Fruit fly (Drosophila melanogaster) whole organism, embryonic: ENCODE data around the gene CG31633.
A peak's percentile ranks its signal among the peaks of the same experiment; 100 is the strongest.

Experiments used
- CG12391 ChIP-seq: fragments of 200-800 bp; sonication (Bioruptor generic); optimal IDR thresholded peaks from 3 replicates; lab custom pipeline; 2018; ENCODE audit warnings: missing biosample characterization, mild to moderate bottlenecking, missing genetic modification characterization, moderate library complexity
- CG14441 ChIP-seq: fragments of 200-800 bp; sonication (Bioruptor generic); IDR thresholded peaks from 2 replicates; pipeline ENCODE4 v1.3.6; 2022; ENCODE audit warnings: missing biosample characterization, missing genetic modification characterization
- CG14667 ChIP-seq: fragments of 200-800 bp; sonication (Bioruptor generic); IDR thresholded peaks from 2 replicates; pipeline ENCODE4 v1.3.6; 2022; ENCODE audit warnings: missing biosample characterization, missing genetic modification characterization
- CG14860 ChIP-seq: fragments of 200-800 bp; sonication (Bioruptor generic); IDR thresholded peaks from 3 replicates; pipeline ENCODE4 v1.3.6; 2022; ENCODE audit warnings: missing biosample characterization, missing genetic modification characterization; ENCODE audit not compliant: partially characterized antibody
- CG1792 ChIP-seq: fragments of 200-800 bp; sonication (Bioruptor generic); optimal IDR thresholded peaks from 2 replicates; lab custom pipeline; 2016; ENCODE audit warnings: missing biosample characterization, missing genetic modification characterization
- CG18476 ChIP-seq: fragments of 200-800 bp; sonication (Bioruptor generic); optimal IDR thresholded peaks from 2 replicates; lab custom pipeline; 2016; ENCODE audit warnings: missing biosample characterization, mild to moderate bottlenecking, missing genetic modification characterization
- CG18599 ChIP-seq: fragments of 200-800 bp; sonication (Bioruptor generic); optimal IDR thresholded peaks from 3 replicates; lab custom pipeline; 2017; ENCODE audit warnings: missing biosample characterization, missing genetic modification characterization, mild to moderate bottlenecking, moderate library complexity, missing genetic modification reagents
- CG3065 ChIP-seq: fragments of 200-800 bp; sonication (Bioruptor generic); optimal IDR thresholded peaks from 2 replicates; lab custom pipeline; 2016; ENCODE audit warnings: missing biosample characterization, missing genetic modification characterization
- CG31224 ChIP-seq: fragments of 200-800 bp; sonication (Bioruptor generic); IDR thresholded peaks from 2 replicates; pipeline ENCODE4 v1.3.6; 2022; ENCODE audit warnings: missing biosample characterization, missing genetic modification characterization
- CG3281 ChIP-seq: fragments of 200-800 bp; sonication (Bioruptor generic); optimal IDR thresholded peaks from 3 replicates; lab custom pipeline; 2017; ENCODE audit warnings: missing biosample characterization, mild to moderate bottlenecking, missing genetic modification characterization
- CG3726 ChIP-seq: fragments of 200-800 bp; sonication (Bioruptor generic); IDR thresholded peaks from 3 replicates; pipeline ENCODE4, ENCODE4 v1.3.6; 2022; ENCODE audit warnings: missing biosample characterization, missing genetic modification characterization
- CG3838 ChIP-seq: fragments of 200-800 bp; sonication (Bioruptor generic); optimal IDR thresholded peaks from 3 replicates; lab custom pipeline; 2016; ENCODE audit warnings: missing biosample characterization, missing genetic modification characterization
- CG4282 ChIP-seq: fragments of 200-800 bp; sonication (Bioruptor generic); optimal IDR thresholded peaks from 2 replicates; lab custom pipeline; 2016; ENCODE audit warnings: missing biosample characterization, missing genetic modification characterization
- CG4328 ChIP-seq: fragments of 200-800 bp; sonication (Bioruptor generic); optimal IDR thresholded peaks from 3 replicates; lab custom pipeline; 2017; ENCODE audit warnings: missing biosample characterization, missing genetic modification reagents, missing genetic modification characterization
- CG4617 ChIP-seq: fragments of 200-800 bp; sonication (Bioruptor generic); optimal IDR thresholded peaks from 3 replicates; lab custom pipeline; 2016; ENCODE audit warnings: missing biosample characterization, missing genetic modification characterization, borderline replicate concordance
- CG4820 ChIP-seq: fragments of 200-800 bp; sonication (Bioruptor generic); optimal IDR thresholded peaks from 3 replicates; lab custom pipeline; 2016; ENCODE audit warnings: missing biosample characterization, missing genetic modification characterization
- CG5180 ChIP-seq: fragments of 200-800 bp; sonication (Bioruptor generic); optimal IDR thresholded peaks from 3 replicates; lab custom pipeline; 2017; ENCODE audit warnings: missing biosample characterization, missing genetic modification characterization, mild to moderate bottlenecking, moderate library complexity, missing genetic modification reagents
- CG6683 ChIP-seq: fragments of 200-800 bp; sonication (Bioruptor generic); optimal IDR thresholded peaks from 2 replicates; lab custom pipeline; 2017; ENCODE audit warnings: missing biosample characterization, mild to moderate bottlenecking, missing genetic modification characterization, missing genetic modification reagents
- CG7556 ChIP-seq: fragments of 200-800 bp; sonication (Bioruptor generic); optimal IDR thresholded peaks from 2 replicates; lab custom pipeline; 2017; ENCODE audit warnings: missing biosample characterization, mild to moderate bottlenecking, missing genetic modification characterization
- CG7786 ChIP-seq: fragments of 200-800 bp; sonication (Bioruptor generic); optimal IDR thresholded peaks from 2 replicates; lab custom pipeline; 2016; ENCODE audit warnings: missing biosample characterization, missing genetic modification characterization
- CG7928 ChIP-seq: fragments of 200-800 bp; sonication (Bioruptor generic); optimal IDR thresholded peaks from 2 replicates; lab custom pipeline; 2017; ENCODE audit warnings: missing biosample characterization, mild to moderate bottlenecking, missing genetic modification characterization
- CG9817 ChIP-seq: fragments of 200-800 bp; sonication (Bioruptor generic); optimal IDR thresholded peaks from 2 replicates; lab custom pipeline; 2018; ENCODE audit warnings: missing biosample characterization, mild to moderate bottlenecking, missing genetic modification characterization, moderate library complexity
- Elba2 ChIP-seq: fragments of 200-800 bp; sonication (Bioruptor generic); optimal IDR thresholded peaks from 3 replicates; lab custom pipeline; 2016; ENCODE audit warnings: missing biosample characterization, missing genetic modification characterization
- GATAe ChIP-seq: fragments of 200-800 bp; sonication (Bioruptor generic); conservative IDR thresholded peaks from 2 replicates; pipeline ENCODE4 v1.3.6; 2022; ENCODE audit warnings: missing biosample characterization, missing genetic modification characterization
- HHEX ChIP-seq: fragments of 200-800 bp; sonication (Bioruptor generic); optimal IDR thresholded peaks from 3 replicates; lab custom pipeline; 2017; ENCODE audit warnings: missing biosample characterization, mild to moderate bottlenecking, missing genetic modification characterization, missing genetic modification reagents
- HLHmδ ChIP-seq: fragments of 200-800 bp; sonication (Bioruptor generic); optimal IDR thresholded peaks from 2 replicates; lab custom pipeline; 2018; ENCODE audit warnings: missing biosample characterization, mild to moderate bottlenecking, missing genetic modification characterization, moderate library complexity
- Hmx ChIP-seq: fragments of 200-800 bp; sonication (Bioruptor generic); optimal IDR thresholded peaks from 2 replicates; lab custom pipeline; 2016; ENCODE audit warnings: missing biosample characterization, missing genetic modification characterization
- Hr3 ChIP-seq: fragments of 200-800 bp; sonication (Bioruptor generic); optimal IDR thresholded peaks from 3 replicates; lab custom pipeline; 2016; ENCODE audit warnings: missing biosample characterization, missing genetic modification characterization
- Myb ChIP-seq: fragments of 200-800 bp; sonication (Bioruptor generic); optimal IDR thresholded peaks from 2 replicates; lab custom pipeline; 2016; ENCODE audit warnings: missing biosample characterization, missing genetic modification characterization
- Opbp ChIP-seq: fragments of 200-800 bp; sonication (Bioruptor generic); IDR thresholded peaks from 3 replicates; pipeline ENCODE4 v1.3.6; 2022; ENCODE audit warnings: missing biosample characterization, missing genetic modification characterization; ENCODE audit not compliant: partially characterized antibody
- Rfx ChIP-seq: fragments of 200-800 bp; sonication (Bioruptor generic); IDR thresholded peaks from 2 replicates; pipeline ENCODE4 v1.3.6; 2022; ENCODE audit warnings: missing biosample characterization, missing genetic modification characterization
- Taf1 ChIP-seq: fragments of 200-800 bp; sonication (Bioruptor generic); IDR thresholded peaks from 2 replicates; pipeline ENCODE4 v1.3.6; 2022; ENCODE audit warnings: missing biosample characterization, missing genetic modification characterization
- Trl ChIP-seq, 3 experiments: fragments of >200 bp in 2 of 3; fragments of 200-800 bp in 1 of 3; sonication (Bioruptor generic) in 1 of 3; optimal IDR thresholded peaks; 2 replicates in 1 of 3; 3 replicates in 2 of 3; lab custom pipeline; 2016 to 2017; ENCODE audit warnings: missing biosample characterization in 1 of 3, missing genetic modification characterization in 1 of 3
- crc ChIP-seq: fragments of 200-800 bp; sonication (Bioruptor generic); optimal IDR thresholded peaks from 2 replicates; lab custom pipeline; 2016; ENCODE audit warnings: missing biosample characterization, missing genetic modification characterization
- ems ChIP-seq: fragments of 200-800 bp; sonication (Bioruptor generic); optimal IDR thresholded peaks from 3 replicates; lab custom pipeline; 2016; ENCODE audit warnings: missing biosample characterization, missing genetic modification characterization
- en ChIP-seq: fragments of 200-800 bp; sonication (Bioruptor generic); optimal IDR thresholded peaks from 2 replicates; lab custom pipeline; 2016; ENCODE audit warnings: missing biosample characterization, missing genetic modification characterization
- grau ChIP-seq: fragments of 200-800 bp; optimal IDR thresholded peaks from 3 replicates; lab custom pipeline; 2019; ENCODE audit warnings: missing biosample characterization, mild to moderate bottlenecking, missing genetic modification characterization, moderate library complexity
- gsb-n ChIP-seq: fragments of 200-800 bp; sonication (Bioruptor generic); optimal IDR thresholded peaks from 3 replicates; lab custom pipeline; 2018; ENCODE audit warnings: missing biosample characterization, mild to moderate bottlenecking, missing genetic modification characterization
- ken ChIP-seq: fragments of 200-800 bp; sonication (Bioruptor generic); IDR thresholded peaks from 3 replicates; pipeline ENCODE4 v1.3.6; 2022; ENCODE audit warnings: missing biosample characterization, missing genetic modification characterization
- mld ChIP-seq: fragments of 200-800 bp; sonication (Bioruptor generic); IDR thresholded peaks from 3 replicates; pipeline ENCODE4 v1.3.6; 2022; ENCODE audit warnings: missing biosample characterization, missing genetic modification characterization; ENCODE audit not compliant: partially characterized antibody
- prd ChIP-seq, 3 experiments: fragments of >200 bp in 2 of 3; fragments of 200-800 bp in 1 of 3; sonication (Bioruptor generic) in 1 of 3; optimal IDR thresholded peaks in 2 of 3; IDR thresholded peaks in 1 of 3; 2 replicates in 2 of 3; 3 replicates in 1 of 3; pipeline versions ENCODE4 v1.3.6 to Lab custom; 2017 to 2022; ENCODE audit warnings: missing biosample characterization in 1 of 3, missing genetic modification characterization in 1 of 3
- seq ChIP-seq: fragments of 200-800 bp; sonication (Bioruptor generic); IDR thresholded peaks from 2 replicates; pipeline ENCODE4 v1.3.6; 2022; ENCODE audit warnings: missing biosample characterization, missing genetic modification characterization
- sisA ChIP-seq: fragments of 200-800 bp; sonication (Bioruptor generic); IDR thresholded peaks from 2 replicates; pipeline ENCODE4 v1.3.6; 2022; ENCODE audit warnings: missing biosample characterization, missing genetic modification characterization
- sqz ChIP-seq: fragments of 200-800 bp; sonication (Bioruptor generic); optimal IDR thresholded peaks from 3 replicates; lab custom pipeline; 2018; ENCODE audit warnings: missing biosample characterization, mild to moderate bottlenecking, missing genetic modification characterization
- stc ChIP-seq: fragments of 200-800 bp; sonication (Bioruptor generic); IDR thresholded peaks from 2 replicates; pipeline ENCODE4 v1.3.6; 2022; ENCODE audit warnings: missing biosample characterization, missing genetic modification characterization
- stwl ChIP-seq: fragments of 200-800 bp; sonication (Bioruptor generic); optimal IDR thresholded peaks from 3 replicates; lab custom pipeline; 2018; ENCODE audit warnings: missing biosample characterization, mild to moderate bottlenecking, missing genetic modification characterization, moderate library complexity
- tll ChIP-seq, 2 experiments: fragments of 200-800 bp in 1 of 2; fragments of >200 bp in 1 of 2; sonication (Bioruptor generic) in 1 of 2; optimal IDR thresholded peaks; 2 replicates each; lab custom pipeline; 2017 to 2019; ENCODE audit warnings: missing biosample characterization in 2 of 2, missing genetic modification characterization in 2 of 2, mild to moderate bottlenecking in 1 of 2, moderate library complexity in 1 of 2
- vvl ChIP-seq: fragments of 200-800 bp; sonication (Bioruptor generic); IDR thresholded peaks from 2 replicates; pipeline ENCODE4 v1.3.6; 2022; ENCODE audit warnings: missing biosample characterization, missing genetic modification characterization
- wek ChIP-seq: fragments of 200-800 bp; sonication (Bioruptor generic); optimal IDR thresholded peaks from 3 replicates; lab custom pipeline; 2018; ENCODE audit warnings: missing biosample characterization, mild to moderate bottlenecking, missing genetic modification characterization, moderate library complexity
- wor ChIP-seq: fragments of 200-800 bp; sonication (Bioruptor generic); IDR thresholded peaks from 2 replicates; pipeline ENCODE4 v1.3.6; 2022; ENCODE audit warnings: missing biosample characterization, missing genetic modification characterization

CG31633 gene

DNA sequence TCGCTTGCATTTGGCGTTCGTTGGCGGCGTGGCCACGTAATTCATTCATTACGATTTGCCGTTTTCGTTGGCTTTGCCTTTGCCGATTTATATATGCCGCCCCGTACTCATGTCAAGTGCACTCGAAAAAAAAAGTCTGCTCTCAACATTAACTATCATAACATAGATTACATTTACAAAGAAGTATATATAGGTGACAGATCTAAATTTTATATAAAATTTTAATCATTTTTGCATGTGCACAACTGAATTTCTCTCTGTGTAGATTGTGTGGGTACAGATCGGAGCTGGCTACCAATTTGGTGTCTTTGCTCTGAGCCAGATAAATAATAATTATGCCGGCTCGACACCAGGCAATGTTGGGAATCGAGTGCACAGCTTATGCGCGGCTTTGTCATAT is 42.3 kb upstream of the CG31633 start (continued):
- TF ChIP-seq sqz (GFP tag; lab: Kevin White, UChicago) = no peak
- TF ChIP-seq Myb (GFP tag; lab: Kevin White, UChicago) = peak; percentile 8
- TF ChIP-seq CG18476 (GFP tag; lab: Kevin White, UChicago) = peak; percentile 4
- no peak for TF ChIP-seq CG3838 (GFP tag; lab: Kevin White, UChicago)
- TF ChIP-seq CG7786 (GFP tag; lab: Kevin White, UChicago) = peak; percentile 31
- peak; percentile 63 for TF ChIP-seq sisA (GFP tag; lab: Robert Waterston, UW)
- TF ChIP-seq CG3065 = no peak
- TF ChIP-seq CG4820 = peak; percentile 36
- no peak for TF ChIP-seq wek
- peak; percentile 40 for TF ChIP-seq CG12391
- no peak for TF ChIP-seq CG4282 (GFP tag; lab: Kevin White, UChicago)
- no peak for TF ChIP-seq en (GFP tag; lab: Kevin White, UChicago)
- no peak for TF ChIP-seq Trl (optimal IDR thresholded peaks at IDR 0.05; lab: Kevin White, UChicago)
- TF ChIP-seq Trl (GFP tag; optimal IDR thresholded peaks at IDR 0.05; lab: Kevin White, UChicago) = no peak
- TF ChIP-seq ken (GFP tag; lab: Robert Waterston, UW) = peak; percentile 33; the same call in 1 of the 3 replicates
- TF ChIP-seq CG18599 (GFP tag; lab: Kevin White, UChicago) = peak; percentile 4
- TF ChIP-seq Hr3 = peak; percentile 29
- no peak for TF ChIP-seq CG3726
- TF ChIP-seq ems (GFP tag; lab: Kevin White, UChicago) = no peak
- no peak for TF ChIP-seq CG14860 (GFP tag; lab: Robert Waterston, UW)
- TF ChIP-seq CG4328 (GFP tag; lab: Kevin White, UChicago) = no peak
- no peak for TF ChIP-seq CG5180
- no peak for TF ChIP-seq CG6683 (GFP tag; lab: Kevin White, UChicago)
- peak; percentile 64 for TF ChIP-seq Rfx
- no peak for TF ChIP-seq CG31224 (GFP tag; lab: Robert Waterston, UW)
- TF ChIP-seq crc (GFP tag; lab: Kevin White, UChicago) = no peak
- no peak for TF ChIP-seq Elba2 (GFP tag; lab: Kevin White, UChicago)
- no peak for TF ChIP-seq wor
- TF ChIP-seq GATAe = no peak
- TF ChIP-seq Hmx (GFP tag; lab: Kevin White, UChicago) = no peak
- TF ChIP-seq stc (GFP tag; lab: Robert Waterston, UW) = peak; percentile 71
- TF ChIP-seq mld (GFP tag; lab: Robert Waterston, UW) = no peak
- peak; percentile 21 for TF ChIP-seq CG7556 (GFP tag; lab: Kevin White, UChicago)
- TF ChIP-seq HLHmδ (GFP tag; lab: Kevin White, UChicago) = no peak
- no peak for TF ChIP-seq tll (GFP tag; optimal IDR thresholded peaks at IDR 0.05; lab: Kevin White, UChicago)
- TF ChIP-seq seq (GFP tag; lab: Robert Waterston, UW) = peak; percentile 63; the same call in 1 of the 2 replicates
- no peak for TF ChIP-seq Opbp (GFP tag; lab: Robert Waterston, UW)
- TF ChIP-seq gsb-n (tag; lab: Kevin White, UChicago) = peak; percentile 3
- TF ChIP-seq CG14667 (GFP tag; lab: Robert Waterston, UW) = peak; percentile 49; the same call in 1 of the 2 replicates
- no peak for TF ChIP-seq CG1792
- TF ChIP-seq CG4617 (GFP tag; lab: Kevin White, UChicago) = no peak
- TF ChIP-seq stwl (tag; lab: Kevin White, UChicago) = no peak
- TF ChIP-seq prd (optimal IDR thresholded peaks at IDR 0.05; lab: Kevin White, UChicago) = no peak
- TF ChIP-seq prd (GFP tag; IDR thresholded peaks at IDR 0.05; lab: Robert Waterston, UW) = peak; percentile 87
- TF ChIP-seq grau (tag; lab: Kevin White, UChicago) = peak; percentile 50
- peak; percentile 81 for TF ChIP-seq vvl (GFP tag; lab: Robert Waterston, UW)
- TF ChIP-seq CG7928 = no peak
- peak; percentile 16 for TF ChIP-seq CG9817 (tag; lab: Kevin White, UChicago)
- TF ChIP-seq HHEX (GFP tag; lab: Kevin White, UChicago) = peak; percentile 6
- TF ChIP-seq Taf1 = no peak
- no peak for TF ChIP-seq CG3281 (GFP tag; lab: Kevin White, UChicago)
- TF ChIP-seq CG14441 (GFP tag; lab: Robert Waterston, UW) = peak; percentile 73
